Worm (Caenorhabditis elegans) whole organism, young adult: ENCODE data around the gene C04E6.5.

Source experiments
- B0035.1 ChIP-seq: sonication (generic microtip); optimal IDR thresholded peaks from 2 replicates; lab custom pipeline; 2016; ENCODE audit warnings: missing genetic modification characterization, mild to moderate bottlenecking, missing compliant biosample characterization, missing genotype, missing genetic modification reagents
- B0261.1 ChIP-seq: sonication (generic microtip); optimal IDR thresholded peaks from 2 replicates; lab custom pipeline; 2016; ENCODE audit warnings: mild to moderate bottlenecking, missing genetic modification characterization, moderate library complexity, missing compliant biosample characterization
- B0336.3 ChIP-seq: fragments of 200-800 bp; sonication (Bioruptor generic); IDR thresholded peaks from 2 replicates; pipeline ENCODE4 v1.3.6; 2022; ENCODE audit warnings: missing genetic modification characterization, missing compliant biosample characterization
- C17E4.6 ChIP-seq: fragments of 200-800 bp; sonication (Bioruptor generic); IDR thresholded peaks from 2 replicates; pipeline ENCODE4 v1.3.6; 2022; ENCODE audit warnings: missing genetic modification reagents, missing genetic modification characterization, missing compliant biosample characterization
- F33H1.4 ChIP-seq: fragments of 200-800 bp; sonication (Bioruptor generic); IDR thresholded peaks from 2 replicates; pipeline ENCODE4 v1.3.6; 2022; ENCODE audit warnings: missing genetic modification reagents, missing genetic modification characterization, missing compliant biosample characterization
- F49E8.2 ChIP-seq: sonication (generic microtip); optimal IDR thresholded peaks from 3 replicates; lab custom pipeline; 2017; ENCODE audit warnings: missing genetic modification characterization, mild to moderate bottlenecking, missing compliant biosample characterization, antibody characterized with exemption, moderate library complexity; ENCODE audit not compliant: insufficient read depth
- F52B5.7 ChIP-seq: sonication (generic microtip); optimal IDR thresholded peaks from 2 replicates; lab custom pipeline; 2016; ENCODE audit warnings: mild to moderate bottlenecking, missing genetic modification characterization, missing compliant biosample characterization
- F55B11.4 ChIP-seq: sonication (generic microtip); optimal IDR thresholded peaks from 2 replicates; lab custom pipeline; 2016; ENCODE audit warnings: missing compliant biosample characterization, missing genetic modification characterization, borderline replicate concordance; ENCODE audit not compliant: insufficient read depth
- K12H6.12 ChIP-seq: fragments of 200-800 bp; sonication (Bioruptor generic); optimal IDR thresholded peaks from 2 replicates; lab custom pipeline; 2018; ENCODE audit warnings: mild to moderate bottlenecking, missing genetic modification characterization, missing compliant biosample characterization
- Y53G8AR.9 ChIP-seq: fragments of 200-800 bp; sonication (Bioruptor generic); conservative IDR thresholded peaks from 2 replicates; pipeline ENCODE4 v1.3.6; 2022; ENCODE audit warnings: missing genetic modification reagents, missing genetic modification characterization, missing compliant biosample characterization
- Y56A3A.18 ChIP-seq: fragments of 200-800 bp; sonication (Bioruptor generic); IDR thresholded peaks from 2 replicates; pipeline ENCODE4 v1.3.6; 2022; ENCODE audit warnings: missing genetic modification reagents, missing genetic modification characterization, missing compliant biosample characterization
- Y67H2A.10 ChIP-seq: fragments of 200-800 bp; sonication (Bioruptor generic); conservative IDR thresholded peaks from 2 replicates; pipeline ENCODE4 v1.3.6; 2022; ENCODE audit warnings: missing genetic modification reagents, missing genetic modification characterization, missing compliant biosample characterization
- Y95B8A.8 ChIP-seq: fragments of 200-800 bp; sonication (Bioruptor generic); IDR thresholded peaks from 2 replicates; pipeline ENCODE4 v1.3.6; 2022; ENCODE audit warnings: missing genetic modification reagents, missing genetic modification characterization, missing compliant biosample characterization
- aptf-2 ChIP-seq: fragments of 200-800 bp; sonication (Bioruptor generic); conservative IDR thresholded peaks from 2 replicates; pipeline ENCODE4 v1.3.6; 2022; ENCODE audit warnings: missing genetic modification reagents, missing genetic modification characterization, missing compliant biosample characterization
- atf-7 ChIP-seq: sonication (generic microtip); optimal IDR thresholded peaks from 2 replicates; lab custom pipeline; 2017; ENCODE audit warnings: mild to moderate bottlenecking, missing genetic modification characterization, missing compliant biosample characterization
- attf-5 ChIP-seq: fragments of 200-800 bp; sonication (Bioruptor generic); optimal IDR thresholded peaks from 2 replicates; lab custom pipeline; 2018; ENCODE audit warnings: mild to moderate bottlenecking, missing genetic modification characterization, missing compliant biosample characterization
- ceh-27 ChIP-seq: fragments of 200-800 bp; sonication (Bioruptor generic); optimal IDR thresholded peaks from 2 replicates; lab custom pipeline; 2018; ENCODE audit warnings: mild to moderate bottlenecking, missing genetic modification characterization, moderate library complexity, missing compliant biosample characterization
- dpl-1 ChIP-seq: fragments of 150-350 bp; optimal IDR thresholded peaks from 2 replicates; lab custom pipeline; 2014; ENCODE audit warnings: missing biosample characterization, missing genetic modification reagents, missing genetic modification characterization
- egrh-3 ChIP-seq: fragments of 200-800 bp; sonication (Bioruptor generic); IDR thresholded peaks from 2 replicates; pipeline ENCODE4 v1.3.6; 2022; ENCODE audit warnings: missing genetic modification reagents, missing genetic modification characterization, missing compliant biosample characterization
- ekl-4 ChIP-seq: fragments of 200-800 bp; sonication (Bioruptor generic); IDR thresholded peaks from 2 replicates; pipeline ENCODE4 v1.3.6; 2022; ENCODE audit warnings: missing genetic modification reagents, missing genetic modification characterization, missing compliant biosample characterization
- ets-4 ChIP-seq: fragments of 200-800 bp; sonication (Bioruptor generic); optimal IDR thresholded peaks from 2 replicates; lab custom pipeline; 2018; ENCODE audit warnings: mild to moderate bottlenecking, missing genetic modification characterization, missing compliant biosample characterization
- gei-17 ChIP-seq: fragments of 200-800 bp; sonication (Bioruptor generic); optimal IDR thresholded peaks from 2 replicates; lab custom pipeline; 2018; ENCODE audit warnings: mild to moderate bottlenecking, missing genetic modification characterization, missing compliant biosample characterization
- hsf-1 ChIP-seq: fragments of 200-800 bp; sonication (Bioruptor generic); IDR thresholded peaks from 2 replicates; pipeline ENCODE4 v1.3.6; 2022; ENCODE audit warnings: missing genetic modification reagents, missing genetic modification characterization, missing compliant biosample characterization
- lag-1 ChIP-seq: fragments of 200-800 bp; sonication (Bioruptor generic); IDR thresholded peaks from 2 replicates; pipeline ENCODE4 v1.3.6; 2022; ENCODE audit warnings: missing genetic modification reagents, missing genetic modification characterization, missing compliant biosample characterization
- lin-54 ChIP-seq: fragments of 200-800 bp; sonication (Bioruptor generic); optimal IDR thresholded peaks from 2 replicates; lab custom pipeline; 2018; ENCODE audit warnings: mild to moderate bottlenecking, missing genetic modification characterization, missing compliant biosample characterization
- madf-6 ChIP-seq: fragments of 200-800 bp; sonication (Bioruptor generic); IDR thresholded peaks from 2 replicates; pipeline ENCODE4 v1.3.6; 2022; ENCODE audit warnings: missing genetic modification reagents, missing genetic modification characterization, missing compliant biosample characterization
- madf-8 ChIP-seq: fragments of 200-800 bp; sonication (Bioruptor generic); conservative IDR thresholded peaks from 2 replicates; pipeline ENCODE4 v1.3.6; 2022; ENCODE audit warnings: missing genetic modification reagents, missing genetic modification characterization, missing compliant biosample characterization
- mcd-1 ChIP-seq: fragments of 200-800 bp; sonication (Bioruptor generic); IDR thresholded peaks from 2 replicates; pipeline ENCODE4 v1.3.6; 2022; ENCODE audit warnings: missing genetic modification reagents, missing genetic modification characterization, missing compliant biosample characterization
- mes-4 ChIP-seq: sonication (generic microtip); optimal IDR thresholded peaks from 2 replicates; lab custom pipeline; 2016; ENCODE audit warnings: missing genotype, missing genetic modification characterization, missing compliant biosample characterization
- rcor-1 ChIP-seq: fragments of 200-800 bp; sonication (Bioruptor generic); IDR thresholded peaks from 2 replicates; pipeline ENCODE4 v1.3.6; 2022; ENCODE audit warnings: missing genetic modification reagents, missing genetic modification characterization, missing compliant biosample characterization
- rpc-1 ChIP-seq, 2 experiments: fragments of 150-350 bp in 1 of 2; sonication (generic microtip) in 1 of 2; optimal IDR thresholded peaks; 2 replicates each; lab custom pipeline; 2014 to 2018; ENCODE audit warnings: missing biosample characterization in 1 of 2, missing genetic modification characterization in 1 of 2, missing genetic modification reagents in 1 of 2, missing genotype in 1 of 2
- sea-2 ChIP-seq: fragments of 200-800 bp; sonication (Bioruptor generic); IDR thresholded peaks from 2 replicates; pipeline ENCODE4 v1.3.6; 2022; ENCODE audit warnings: missing genetic modification characterization, missing compliant biosample characterization
- snpc-1.3 ChIP-seq: sonication (generic microtip); optimal IDR thresholded peaks from 2 replicates; lab custom pipeline; 2017; ENCODE audit warnings: missing genetic modification characterization, mild to moderate bottlenecking, missing compliant biosample characterization, antibody characterized with exemption, moderate library complexity, missing genotype, missing genetic modification reagents; ENCODE audit not compliant: insufficient read depth
- snpc-3.4 ChIP-seq: sonication (generic microtip); optimal IDR thresholded peaks from 2 replicates; lab custom pipeline; 2017; ENCODE audit warnings: missing genetic modification characterization, mild to moderate bottlenecking, missing compliant biosample characterization, antibody characterized with exemption, moderate library complexity, missing genotype, missing genetic modification reagents
- snpc-4 ChIP-seq, 5 experiments: fragments of 150-350 bp in 1 of 5; sonication (generic microtip) in 4 of 5; optimal IDR thresholded peaks; 2 replicates each; lab custom pipeline; 2014 to 2018; ENCODE audit warnings: missing genetic modification characterization in 5 of 5, missing biosample characterization in 3 of 5, antibody characterized with exemption in 2 of 5, mild to moderate bottlenecking in 2 of 5, missing compliant biosample characterization in 2 of 5, missing genotype in 2 of 5, moderate library complexity in 2 of 5, missing genetic modification reagents in 1 of 5
- tlf-1 ChIP-seq: fragments of 200-800 bp; sonication (Bioruptor generic); optimal IDR thresholded peaks from 2 replicates; lab custom pipeline; 2018; ENCODE audit warnings: mild to moderate bottlenecking, missing genetic modification characterization, missing compliant biosample characterization
- unc-130 ChIP-seq: sonication (generic microtip); optimal IDR thresholded peaks from 2 replicates; lab custom pipeline; 2016; ENCODE audit warnings: missing genetic modification reagents, missing genetic modification characterization, missing compliant biosample characterization
- unc-62 ChIP-seq: fragments of 150-350 bp; optimal IDR thresholded peaks from 2 replicates; lab custom pipeline; 2014; ENCODE audit warnings: missing biosample characterization, missing genetic modification reagents, missing genetic modification characterization
- ztf-25 ChIP-seq: fragments of 200-800 bp; sonication (Bioruptor generic); IDR thresholded peaks from 2 replicates; pipeline ENCODE4 v1.3.6; 2022; ENCODE audit warnings: missing genetic modification reagents, missing genetic modification characterization, missing compliant biosample characterization
- ztf-28 ChIP-seq: fragments of 200-800 bp; sonication (Bioruptor generic); IDR thresholded peaks from 2 replicates; pipeline ENCODE4 v1.3.6; 2022; ENCODE audit warnings: missing genetic modification reagents, missing genetic modification characterization, missing compliant biosample characterization
- ztf-6 ChIP-seq: fragments of 200-800 bp; sonication (Bioruptor generic); IDR thresholded peaks from 2 replicates; pipeline ENCODE4 v1.3.6; 2022; ENCODE audit warnings: missing genetic modification reagents, missing genetic modification characterization, missing compliant biosample characterization

Gene C04E6.5

ce11 chrV:5917707-5918106, 15.8 kb downstream of the C04E6.5 start, which contains the start of gene lrpr-1 (continued):
- TF ChIP-seq snpc-4 (GFP tag; optimal IDR thresholded peaks at IDR 0.05; lab: Kevin White, UChicago) (no peak), snpc-4 (tag; optimal IDR thresholded peaks at IDR 0.05; lab: Kevin White, UChicago) (peak in 1 of 4 experiments; percentile 18), ceh-27 (GFP tag; lab: Kevin White, UChicago) (peak; percentile 89), rcor-1 (peak; percentile 67), unc-130 (GFP tag; lab: Kevin White, UChicago) (peak; percentile 95), K12H6.12 (peak; percentile 80), attf-5 (GFP tag; lab: Kevin White, UChicago) (no peak), snpc-3.4 (tag; lab: Kevin White, UChicago) (peak; percentile 42), ekl-4 (GFP tag; lab: Robert Waterston, UW) (peak; percentile 73), snpc-1.3 (tag; lab: Kevin White, UChicago) (no peak), Y67H2A.10 (GFP tag; lab: Robert Waterston, UW) (peak; percentile 52; the same call in 1 of the 2 replicates), B0336.3 (no peak), atf-7 (no peak), B0261.1 (tag; lab: Kevin White, UChicago) (no peak), ztf-25 (no peak), egrh-3 (GFP tag; lab: Robert Waterston, UW) (no peak), tlf-1 (GFP tag; lab: Kevin White, UChicago) (no peak), hsf-1 (0 out of 2 replicates have a peak, but pooled peaks have one; percentile 35), ztf-28 (no peak), madf-8 (GFP tag; lab: Robert Waterston, UW) (peak; percentile 74), Y53G8AR.9 (GFP tag; lab: Robert Waterston, UW) (no peak), B0035.1 (tag; lab: Kevin White, UChicago) (peak; percentile 12), lin-54 (peak; percentile 99), ztf-6 (GFP tag; lab: Robert Waterston, UW) (no peak), F49E8.2 (tag; lab: Kevin White, UChicago) (no peak), unc-62 (GFP tag; lab: Kevin White, UChicago) (no peak), F55B11.4 (tag; lab: Kevin White, UChicago) (no peak), mes-4 (tag; lab: Kevin White, UChicago) (no peak)

ce11 chrV:5919887-5920286, 18.0 kb downstream of the C04E6.5 start, which contains the start of gene C04E6.12:
TSS of gene C04E6.12 (minus strand) at chrV:5919987.
- TF ChIP-seq madf-6 (no peak), ets-4 (GFP tag; lab: Kevin White, UChicago) (no peak), rpc-1 (optimal IDR thresholded peaks at IDR 0.05; lab: Kevin White, UChicago) (no peak), rpc-1 (tag; optimal IDR thresholded peaks at IDR 0.05; lab: Kevin White, UChicago) (no peak), B0261.1 (tag; lab: Kevin White, UChicago) (no peak), Y95B8A.8 (no peak), F33H1.4 (GFP tag; lab: Robert Waterston, UW) (no peak)

- no peak for TF ChIP-seq B0336.3
- no peak for TF ChIP-seq F52B5.7
- no peak for TF ChIP-seq Y56A3A.18 (GFP tag; lab: Robert Waterston, UW)
- no peak for TF ChIP-seq C17E4.6 (GFP tag; lab: Robert Waterston, UW)
- TF ChIP-seq mcd-1 (GFP tag; lab: Robert Waterston, UW) = no peak
- TF ChIP-seq snpc-1.3 (tag; lab: Kevin White, UChicago) = no peak
- no peak for TF ChIP-seq rpc-1 (optimal IDR thresholded peaks at IDR 0.05; lab: Kevin White, UChicago)
- no peak for TF ChIP-seq rpc-1 (tag; optimal IDR thresholded peaks at IDR 0.05; lab: Kevin White, UChicago)
- TF ChIP-seq lag-1 (GFP tag; lab: Robert Waterston, UW) = no peak
- no peak for TF ChIP-seq gei-17 (GFP tag; lab: Kevin White, UChicago)
- TF ChIP-seq sea-2 (GFP tag; lab: Robert Waterston, UW) = no peak
- TF ChIP-seq aptf-2 = no peak
- TF ChIP-seq dpl-1 (GFP tag; lab: Kevin White, UChicago) = no peak
Measured at ce11 chrV:5921761-5922160, 19.8 kb downstream of the C04E6.5 start.
